Worm (Caenorhabditis elegans) whole organism, L4/young adult: ENCODE results near the gene grsp-2.

ENCODE experiments used
- W03F9.2 ChIP-seq: fragments of 150-350 bp; optimal IDR thresholded peaks from 2 replicates; lab custom pipeline; 2014; ENCODE audit warnings: missing biosample characterization, missing genetic modification characterization
- dao-5 ChIP-seq: sonication (generic microtip); optimal IDR thresholded peaks from 2 replicates; lab custom pipeline; 2016; ENCODE audit warnings: missing genotype, missing genetic modification characterization, moderate library complexity, missing compliant biosample characterization
- him-1 ChIP-seq: sonication (generic microtip); optimal IDR thresholded peaks from 2 replicates; lab custom pipeline; 2016; ENCODE audit warnings: missing genotype, missing genetic modification reagents, missing genetic modification characterization, missing compliant biosample characterization

DNA sequence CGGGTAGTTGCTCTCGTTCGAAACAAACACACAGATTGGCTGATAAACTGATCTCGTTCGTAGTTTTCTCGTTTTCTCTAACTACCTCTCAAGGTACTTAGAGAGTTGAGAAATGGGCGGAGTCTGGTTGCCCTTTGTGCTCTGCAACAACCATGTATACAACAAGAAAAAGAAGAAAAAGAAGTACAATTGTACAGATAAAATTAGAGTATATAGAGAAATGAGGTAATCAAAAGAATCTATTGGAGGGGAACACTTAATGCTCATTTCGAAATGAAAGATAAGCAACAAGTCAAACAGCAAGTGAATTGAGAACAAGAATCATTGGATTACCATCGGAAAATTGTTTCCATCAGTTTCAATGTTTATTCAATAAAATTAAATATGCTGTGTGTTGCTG is 49.2 kb downstream of the grsp-2 start, which contains the start of gene C09G9.1:
- TF ChIP-seq W03F9.2 (tag; lab: Kevin White, UChicago) (no peak), him-1 (tag; lab: Kevin White, UChicago) (no peak), dao-5 (no peak)
